Worm (Caenorhabditis elegans) whole organism, mixed stage, embryonic: Measurements from ENCODE around the gene srz-94.

Experiments used
- flh-1 ChIP-seq: fragments of 200-800 bp; sonication (Bioruptor generic); optimal IDR thresholded peaks from 2 replicates; lab custom pipeline; 2018; ENCODE audit warnings: mild to moderate bottlenecking, missing genetic modification characterization, moderate library complexity, missing compliant biosample characterization
- nhr-28 ChIP-seq: fragments of 150-350 bp; optimal IDR thresholded peaks from 2 replicates; lab custom pipeline; 2014; ENCODE audit warnings: missing biosample characterization, missing genetic modification characterization
- pha-4 ChIP-seq: fragments of 150-350 bp; optimal IDR thresholded peaks from 2 replicates; lab custom pipeline; 2018; ENCODE audit warnings: missing biosample characterization, missing genetic modification reagents, missing genetic modification characterization
- sptf-1 ChIP-seq: sonication (generic microtip); optimal IDR thresholded peaks from 2 replicates; lab custom pipeline; 2017; ENCODE audit warnings: mild to moderate bottlenecking, missing genetic modification characterization, moderate library complexity, missing compliant biosample characterization

ce11 chrV:17013232-17013631, 22.5 kb downstream of the srz-94 start, which contains the start of gene clec-241:
- no peak for TF ChIP-seq pha-4 (tag; lab: Kevin White, UChicago)
- no peak for TF ChIP-seq nhr-28 (tag; lab: Kevin White, UChicago)
- no peak for TF ChIP-seq flh-1
- TF ChIP-seq sptf-1 (tag; lab: Kevin White, UChicago), result no peak
